Worm (Caenorhabditis elegans) whole organism, L1 larva: ENCODE data around the gene znf-622.
A peak's percentile ranks its signal among the peaks of the same experiment; 100 is the strongest.

Source experiments
- C16A3.4 ChIP-seq: fragments of 150-350 bp; optimal IDR thresholded peaks from 2 replicates; lab custom pipeline; 2014; ENCODE audit warnings: missing biosample characterization, missing genetic modification characterization
- C34B4.2 ChIP-seq: sonication (generic microtip); optimal IDR thresholded peaks from 2 replicates; lab custom pipeline; 2017; ENCODE audit warnings: mild to moderate bottlenecking, missing genetic modification characterization, missing compliant biosample characterization
- F16B12.6 ChIP-seq: fragments of 150-350 bp; optimal IDR thresholded peaks from 2 replicates; lab custom pipeline; 2014; ENCODE audit warnings: missing biosample characterization, missing genetic modification characterization
- Y116A8C.19 ChIP-seq: sonication (generic microtip); optimal IDR thresholded peaks from 2 replicates; lab custom pipeline; 2016; ENCODE audit warnings: missing compliant biosample characterization, missing genetic modification characterization, borderline replicate concordance
- aha-1 ChIP-seq: fragments of 150-350 bp; optimal IDR thresholded peaks from 2 replicates; lab custom pipeline; 2014; ENCODE audit warnings: missing biosample characterization, missing genetic modification characterization
- alr-1 ChIP-seq: fragments of 200-800 bp; sonication (Bioruptor generic); optimal IDR thresholded peaks from 2 replicates; lab custom pipeline; 2018; ENCODE audit warnings: borderline replicate concordance, mild to moderate bottlenecking, missing genetic modification characterization, missing compliant biosample characterization
- aly-2 ChIP-seq: fragments of 150-350 bp; optimal IDR thresholded peaks from 2 replicates; lab custom pipeline; 2014; ENCODE audit warnings: missing biosample characterization, missing genetic modification characterization
- ama-1 ChIP-seq: fragments of 150-350 bp; optimal IDR thresholded peaks from 2 replicates; lab custom pipeline; 2014
- blmp-1 ChIP-seq: fragments of 150-350 bp; optimal IDR thresholded peaks from 2 replicates; lab custom pipeline; 2014; ENCODE audit warnings: missing biosample characterization, missing genetic modification characterization
- dpl-1 ChIP-seq, 3 experiments: fragments of 150-350 bp in 2 of 3; sonication (generic microtip) in 1 of 3; optimal IDR thresholded peaks; 2 replicates each; lab custom pipeline; 2014 to 2017; ENCODE audit warnings: missing biosample characterization in 3 of 3, missing genetic modification characterization in 3 of 3, missing genetic modification reagents in 3 of 3
- efl-1 ChIP-seq, 4 experiments: fragments of 150-350 bp; optimal IDR thresholded peaks in 3 of 4; peaks in 1 of 4; 1 replicate in 1 of 4; 2 replicates in 3 of 4; lab custom pipeline; 2014; ENCODE audit warnings: missing biosample characterization in 2 of 4, missing genetic modification characterization in 2 of 4, missing genetic modification reagents in 2 of 4
- efl-3 ChIP-seq: fragments of 200-800 bp; sonication (Bioruptor generic); optimal IDR thresholded peaks from 2 replicates; lab custom pipeline; 2018; ENCODE audit warnings: mild to moderate bottlenecking, missing genetic modification characterization, missing compliant biosample characterization
- egl-13 ChIP-seq: sonication (generic microtip); optimal IDR thresholded peaks from 2 replicates; lab custom pipeline; 2016; ENCODE audit warnings: missing genotype, missing genetic modification reagents, missing genetic modification characterization, missing compliant biosample characterization
- egl-27 ChIP-seq, 2 experiments: fragments of 150-350 bp in 1 of 2; sonication (generic microtip); optimal IDR thresholded peaks; 3 replicates each; lab custom pipeline; 2017 to 2018; ENCODE audit warnings: missing biosample characterization in 2 of 2, missing genetic modification characterization in 2 of 2, missing genetic modification reagents in 2 of 2
- elt-3 ChIP-seq, 6 experiments: fragments of 150-350 bp in 1 of 6; sonication (generic microtip); optimal IDR thresholded peaks; 2 replicates each; lab custom pipeline; 2017 to 2018; ENCODE audit warnings: missing biosample characterization in 6 of 6, missing genetic modification characterization in 6 of 6, inconsistent platforms in 1 of 6
- fkh-10 ChIP-seq: sonication (generic microtip); optimal IDR thresholded peaks from 2 replicates; lab custom pipeline; 2017; ENCODE audit warnings: missing biosample characterization, missing genetic modification reagents, missing genetic modification characterization
- fkh-4 ChIP-seq: sonication (generic microtip); optimal IDR thresholded peaks from 2 replicates; lab custom pipeline; 2016; ENCODE audit warnings: missing compliant biosample characterization, missing genetic modification characterization, borderline replicate concordance
- fkh-8 ChIP-seq: sonication (generic microtip); optimal IDR thresholded peaks from 2 replicates; lab custom pipeline; 2016; ENCODE audit warnings: mild to moderate bottlenecking, missing genetic modification characterization, missing compliant biosample characterization
- fos-1 ChIP-seq: fragments of 150-350 bp; optimal IDR thresholded peaks from 2 replicates; lab custom pipeline; 2014; ENCODE audit warnings: missing biosample characterization, missing genetic modification characterization
- grh-1 ChIP-seq: fragments of 200-800 bp; sonication (Bioruptor generic); IDR thresholded peaks from 2 replicates; pipeline ENCODE4 v1.3.6; 2022; ENCODE audit warnings: missing genetic modification reagents, missing genetic modification characterization, missing compliant biosample characterization
- hlh-4 ChIP-seq: sonication (generic microtip); optimal IDR thresholded peaks from 2 replicates; lab custom pipeline; 2016; ENCODE audit warnings: mild to moderate bottlenecking, missing genetic modification characterization, missing compliant biosample characterization
- hpl-2 ChIP-seq: fragments of 150-350 bp; optimal IDR thresholded peaks from 2 replicates; lab custom pipeline; 2014; ENCODE audit warnings: missing biosample characterization, missing genetic modification reagents, missing genetic modification characterization
- lin-15B ChIP-seq: fragments of 150-350 bp; sonication (generic microtip); optimal IDR thresholded peaks from 3 replicates; lab custom pipeline; 2014; ENCODE audit warnings: missing biosample characterization, missing genetic modification characterization
- lir-3 ChIP-seq: sonication (generic microtip); optimal IDR thresholded peaks from 2 replicates; lab custom pipeline; 2016; ENCODE audit warnings: mild to moderate bottlenecking, missing genetic modification characterization, moderate library complexity, missing compliant biosample characterization; ENCODE audit not compliant: poor library complexity
- lsy-2 ChIP-seq, 2 experiments: fragments of 150-350 bp; optimal IDR thresholded peaks; 2 replicates each; lab custom pipeline; 2014; ENCODE audit warnings: missing biosample characterization in 2 of 2, missing genetic modification characterization in 2 of 2
- mdl-1 ChIP-seq, 2 experiments: fragments of 150-350 bp; optimal IDR thresholded peaks; 2 replicates each; lab custom pipeline; 2014 to 2017; ENCODE audit warnings: missing biosample characterization in 2 of 2, missing genetic modification characterization in 2 of 2, inconsistent platforms in 1 of 2
- mef-2 ChIP-seq: fragments of 150-350 bp; optimal IDR thresholded peaks from 2 replicates; lab custom pipeline; 2014; ENCODE audit warnings: missing biosample characterization, missing genetic modification characterization
- nhr-11 ChIP-seq: fragments of 150-350 bp; optimal IDR thresholded peaks from 2 replicates; lab custom pipeline; 2014; ENCODE audit warnings: missing biosample characterization, missing genetic modification characterization
- nhr-12 ChIP-seq: sonication (generic microtip); optimal IDR thresholded peaks from 2 replicates; lab custom pipeline; 2017; ENCODE audit warnings: missing biosample characterization, missing genetic modification characterization
- nhr-19 ChIP-seq: fragments of 200-800 bp; sonication (Bioruptor generic); conservative IDR thresholded peaks from 2 replicates; pipeline ENCODE4 v1.3.6; 2022; ENCODE audit warnings: missing genetic modification characterization, missing compliant biosample characterization
- nhr-20 ChIP-seq: sonication (generic microtip); optimal IDR thresholded peaks from 2 replicates; lab custom pipeline; 2016; ENCODE audit warnings: mild to moderate bottlenecking, missing genetic modification characterization, missing compliant biosample characterization
- nhr-237 ChIP-seq: fragments of 150-350 bp; optimal IDR thresholded peaks from 2 replicates; lab custom pipeline; 2014; ENCODE audit warnings: missing biosample characterization, missing genetic modification characterization
- nhr-28 ChIP-seq: fragments of 150-350 bp; optimal IDR thresholded peaks from 2 replicates; lab custom pipeline; 2014; ENCODE audit warnings: missing biosample characterization, missing genetic modification characterization
- nhr-77 ChIP-seq: fragments of 150-350 bp; optimal IDR thresholded peaks from 2 replicates; lab custom pipeline; 2014; ENCODE audit warnings: missing biosample characterization, missing genetic modification characterization
- nhr-84 ChIP-seq: sonication (generic microtip); optimal IDR thresholded peaks from 2 replicates; lab custom pipeline; 2017; ENCODE audit warnings: missing biosample characterization, missing genetic modification characterization
- nhr-85 ChIP-seq: sonication (generic microtip); peaks from one replicate; lab custom pipeline; 2016; ENCODE audit warnings: missing genetic modification characterization, inconsistent platforms, missing compliant biosample characterization
- nhr-90 ChIP-seq: sonication (generic microtip); optimal IDR thresholded peaks from 2 replicates; lab custom pipeline; 2016; ENCODE audit warnings: mild to moderate bottlenecking, missing genetic modification characterization, missing compliant biosample characterization; ENCODE audit not compliant: poor library complexity
- pqm-1 ChIP-seq: sonication (generic microtip); optimal IDR thresholded peaks from 3 replicates; lab custom pipeline; 2017; ENCODE audit warnings: missing biosample characterization, missing genetic modification characterization
- snpc-4 ChIP-seq: fragments of 150-350 bp; optimal IDR thresholded peaks from 2 replicates; lab custom pipeline; 2014; ENCODE audit warnings: missing biosample characterization, missing genetic modification characterization
- snu-23 ChIP-seq: sonication (generic microtip); optimal IDR thresholded peaks from 2 replicates; lab custom pipeline; 2016; ENCODE audit warnings: missing genetic modification characterization, missing compliant biosample characterization
- swsn-7 ChIP-seq: sonication (generic microtip); optimal IDR thresholded peaks from 2 replicates; lab custom pipeline; 2016; ENCODE audit warnings: missing genetic modification characterization, missing compliant biosample characterization
- tbx-2 ChIP-seq: sonication (generic microtip); optimal IDR thresholded peaks from 2 replicates; lab custom pipeline; 2016; ENCODE audit warnings: missing genetic modification characterization, missing compliant biosample characterization
- tlp-1 ChIP-seq: fragments of 150-350 bp; optimal IDR thresholded peaks from 2 replicates; lab custom pipeline; 2014; ENCODE audit warnings: missing biosample characterization, missing genetic modification characterization
- unc-30 ChIP-seq: sonication (generic microtip); optimal IDR thresholded peaks from 2 replicates; lab custom pipeline; 2017; ENCODE audit warnings: missing biosample characterization, missing genetic modification characterization
- unc-98 ChIP-seq: fragments of 200-800 bp; sonication (Bioruptor generic); IDR thresholded peaks from 2 replicates; pipeline ENCODE4 v1.3.6; 2022; ENCODE audit warnings: missing genetic modification characterization, missing compliant biosample characterization
- xbp-1 ChIP-seq: sonication (generic microtip); optimal IDR thresholded peaks from 2 replicates; lab custom pipeline; 2016; ENCODE audit warnings: missing genetic modification characterization, missing compliant biosample characterization
- ztf-4 ChIP-seq: fragments of 150-350 bp; optimal IDR thresholded peaks from 2 replicates; lab custom pipeline; 2014; ENCODE audit warnings: missing biosample characterization, missing genetic modification characterization

Gene znf-622

ce11 chrIII:6341878-6342453 is 39.5 kb upstream of the znf-622 start, which contains the start of gene rpn-13 (continued):
- TF ChIP-seq swsn-7 (tag; lab: Kevin White, UChicago), result peak; percentile 40
- no peak for TF ChIP-seq ztf-4 (tag; lab: Kevin White, UChicago)
- TF ChIP-seq hlh-4 (tag; lab: Kevin White, UChicago), result no peak
- no peak for TF ChIP-seq egl-27 (tag; optimal IDR thresholded peaks at IDR 0.05; lab: Kevin White, UChicago)
- TF ChIP-seq lsy-2 (tag; optimal IDR thresholded peaks at IDR 0.05; lab: Kevin White, UChicago), result peak; percentile 94 to 98
- peak; percentile 35 for TF ChIP-seq blmp-1
- peak; percentile 32 for TF ChIP-seq nhr-20 (tag; lab: Kevin White, UChicago)
- peak in 1 of 6 experiments; percentile 27 for TF ChIP-seq elt-3 (tag; optimal IDR thresholded peaks at IDR 0.05; lab: Kevin White, UChicago)
- no peak for TF ChIP-seq efl-3
- peak; percentile 41 for TF ChIP-seq xbp-1
- TF ChIP-seq mdl-1 (tag; optimal IDR thresholded peaks at IDR 0.05; lab: Kevin White, UChicago), result peak in 1 of 2 experiments; percentile 65
- TF ChIP-seq hpl-2 (GFP tag; lab: Kevin White, UChicago), result no peak
- TF ChIP-seq dpl-1 (GFP tag; optimal IDR thresholded peaks at IDR 0.05; lab: Kevin White, UChicago), result peak; percentile 22 to 64 (median 60)
- TF ChIP-seq ama-1 (lab: Kevin White, UChicago), result no peak
- no peak for TF ChIP-seq fkh-8 (tag; lab: Kevin White, UChicago)
- TF ChIP-seq grh-1, result no peak
- peak; percentile 1 for TF ChIP-seq snpc-4 (tag; lab: Kevin White, UChicago)
- TF ChIP-seq pqm-1, result no peak
- TF ChIP-seq fkh-4 (tag; lab: Kevin White, UChicago), result no peak
- TF ChIP-seq efl-1 (optimal IDR thresholded peaks at IDR 0.05; lab: Kevin White, UChicago), result peak; percentile 58 to 62
- TF ChIP-seq efl-1 (GFP tag; optimal IDR thresholded peaks at IDR 0.05 in 1 of 2; lab: Kevin White, UChicago), result peak in 1 of 2 experiments; percentile 64
- TF ChIP-seq C16A3.4, result peak; percentile 52
- no peak for TF ChIP-seq nhr-11
- no peak for TF ChIP-seq alr-1 (tag; lab: Kevin White, UChicago)
- TF ChIP-seq nhr-237, result no peak
- no peak for TF ChIP-seq nhr-28 (tag; lab: Kevin White, UChicago)
- TF ChIP-seq egl-13, result no peak
- no peak for TF ChIP-seq nhr-84 (tag; lab: Kevin White, UChicago)
- TF ChIP-seq snu-23 (GFP tag; lab: Kevin White, UChicago), result peak; percentile 63
- no peak for TF ChIP-seq lir-3 (tag; lab: Kevin White, UChicago)

- TF ChIP-seq mdl-1 (tag; optimal IDR thresholded peaks at IDR 0.05; lab: Kevin White, UChicago) (no peak), nhr-85 (tag; lab: Kevin White, UChicago) (no peak), lir-3 (tag; lab: Kevin White, UChicago) (no peak), nhr-77 (tag; lab: Kevin White, UChicago) (no peak), tbx-2 (tag; lab: Kevin White, UChicago) (no peak), F16B12.6 (no peak), lsy-2 (tag; optimal IDR thresholded peaks at IDR 0.05; lab: Kevin White, UChicago) (no peak)
Observed at ce11 chrIII:6343229-6343628, 38.2 kb upstream of the znf-622 start, which contains the start of gene C56G2.9. Gene C56G2.9 (minus strand): TSS chrIII:6343329.

ce11 chrIII:6344737-6345136 is 36.7 kb upstream of the znf-622 start:
- TF ChIP-seq fkh-10 (GFP tag; lab: Kevin White, UChicago) (peak; percentile 12), Y116A8C.19 (tag; lab: Kevin White, UChicago) (no peak), mef-2 (no peak), tbx-2 (tag; lab: Kevin White, UChicago) (peak; percentile 81), egl-27 (tag; optimal IDR thresholded peaks at IDR 0.05; lab: Kevin White, UChicago) (peak in 1 of 2 experiments; percentile 21), nhr-85 (tag; lab: Kevin White, UChicago) (peak; percentile 94), xbp-1 (peak; percentile 80), blmp-1 (peak; percentile 28), nhr-19 (GFP tag; lab: Robert Waterston, UW) (peak; percentile 88), nhr-12 (tag; lab: Kevin White, UChicago) (no peak), dpl-1 (GFP tag; optimal IDR thresholded peaks at IDR 0.05; lab: Kevin White, UChicago) (peak; percentile 68 to 79 (median 78)), lin-15B (peak; percentile 51), nhr-77 (tag; lab: Kevin White, UChicago) (peak; percentile 83), unc-30 (tag; lab: Kevin White, UChicago) (no peak), nhr-237 (peak; percentile 52), fos-1 (tag; lab: Kevin White, UChicago) (peak; percentile 87), nhr-90 (tag; lab: Kevin White, UChicago) (peak; percentile 83), efl-3 (no peak), C34B4.2 (no peak), aly-2 (tag; lab: Kevin White, UChicago) (peak; percentile 88), aha-1 (tag; lab: Kevin White, UChicago) (no peak), unc-98 (0 out of 2 replicates have a peak, but pooled peaks have one; percentile 26), lsy-2 (tag; optimal IDR thresholded peaks at IDR 0.05; lab: Kevin White, UChicago) (peak; percentile 98 to 99), tlp-1 (tag; lab: Kevin White, UChicago) (no peak), efl-1 (optimal IDR thresholded peaks at IDR 0.05; lab: Kevin White, UChicago) (peak; percentile 85 to 86), efl-1 (GFP tag; optimal IDR thresholded peaks at IDR 0.05 in 1 of 2; lab: Kevin White, UChicago) (peak; percentile 75 to 97)
